Worm (Caenorhabditis elegans) whole organism, L4 larva: Measurements from ENCODE around the gene ZK813.2.

Source experiments
- F26F4.8 ChIP-seq: fragments of 200-800 bp; sonication (Bioruptor generic); conservative IDR thresholded peaks from 2 replicates; pipeline ENCODE4 v1.3.6; 2022; ENCODE audit warnings: missing genetic modification characterization, missing compliant biosample characterization
- T20F7.1 ChIP-seq: fragments of 200-800 bp; sonication (Bioruptor generic); optimal IDR thresholded peaks from 2 replicates; lab custom pipeline; 2018; ENCODE audit warnings: mild to moderate bottlenecking, missing genetic modification characterization, missing compliant biosample characterization
- Y105C5A.15 ChIP-seq: fragments of 200-800 bp; sonication (Bioruptor generic); IDR thresholded peaks from 2 replicates; pipeline ENCODE4 v1.3.6; 2022; ENCODE audit warnings: missing genetic modification characterization, missing compliant biosample characterization
- Y5F2A.4 ChIP-seq: fragments of 200-800 bp; sonication (Bioruptor generic); optimal IDR thresholded peaks from 2 replicates; lab custom pipeline; 2018; ENCODE audit warnings: mild to moderate bottlenecking, missing genetic modification characterization, missing compliant biosample characterization
- aha-1 ChIP-seq: fragments of 150-350 bp; peaks from one replicate; lab custom pipeline; 2014; ENCODE audit warnings: missing biosample characterization, missing genetic modification characterization
- ama-1 ChIP-seq: fragments of 150-350 bp; optimal IDR thresholded peaks from 2 replicates; lab custom pipeline; 2014; ENCODE audit warnings: inconsistent platforms, mixed read lengths
- attf-4 ChIP-seq: sonication (generic microtip); optimal IDR thresholded peaks from 3 replicates; lab custom pipeline; 2017; ENCODE audit warnings: missing biosample characterization, missing genetic modification characterization
- ceh-28 ChIP-seq: fragments of 150-350 bp; optimal IDR thresholded peaks from 2 replicates; lab custom pipeline; 2014; ENCODE audit warnings: missing biosample characterization, missing genetic modification reagents, missing genetic modification characterization
- ces-1 ChIP-seq: fragments of 150-350 bp; sonication (generic microtip); optimal IDR thresholded peaks from 4 replicates; lab custom pipeline; 2014; ENCODE audit warnings: missing biosample characterization, missing genetic modification reagents, missing genetic modification characterization
- cey-2 ChIP-seq: sonication (generic microtip); optimal IDR thresholded peaks from 3 replicates; lab custom pipeline; 2017; ENCODE audit warnings: missing genetic modification characterization, mild to moderate bottlenecking, missing compliant biosample characterization, antibody characterized with exemption, borderline replicate concordance; ENCODE audit not compliant: insufficient read depth
- ctbp-1 ChIP-seq: fragments of 200-800 bp; sonication (Bioruptor generic); IDR thresholded peaks from 2 replicates; pipeline ENCODE4 v1.3.6; 2022; ENCODE audit warnings: missing genetic modification reagents, missing genetic modification characterization, missing compliant biosample characterization
- daf-16 ChIP-seq, 3 experiments: sonication (generic microtip); optimal IDR thresholded peaks; 2 replicates each; lab custom pipeline; 2016 to 2017; ENCODE audit warnings: missing genetic modification characterization in 3 of 3, missing genetic modification reagents in 3 of 3, mild to moderate bottlenecking in 2 of 3, missing compliant biosample characterization in 2 of 3, missing biosample characterization in 1 of 3, moderate library complexity in 1 of 3
- daf-19 ChIP-seq: fragments of 200-800 bp; sonication (Bioruptor generic); conservative IDR thresholded peaks from 2 replicates; pipeline ENCODE4 v1.3.6; 2022; ENCODE audit warnings: missing genetic modification characterization, missing compliant biosample characterization
- dmd-8 ChIP-seq: fragments of 200-800 bp; sonication (Bioruptor generic); IDR thresholded peaks from 2 replicates; pipeline ENCODE4 v1.3.6; 2022; ENCODE audit warnings: missing genetic modification characterization, missing compliant biosample characterization
- egl-27 ChIP-seq: sonication (generic microtip); optimal IDR thresholded peaks from 3 replicates; lab custom pipeline; 2017; ENCODE audit warnings: missing biosample characterization, missing genetic modification reagents, missing genetic modification characterization
- fkh-10 ChIP-seq: fragments of 150-350 bp; optimal IDR thresholded peaks from 2 replicates; lab custom pipeline; 2014; ENCODE audit warnings: missing biosample characterization, missing genetic modification reagents, missing genetic modification characterization
- gei-8 ChIP-seq: fragments of 200-800 bp; sonication (Bioruptor generic); optimal IDR thresholded peaks from 2 replicates; lab custom pipeline; 2018; ENCODE audit warnings: mild to moderate bottlenecking, missing genetic modification characterization, missing compliant biosample characterization
- hlh-11 ChIP-seq: fragments of 200-800 bp; sonication (Bioruptor generic); optimal IDR thresholded peaks from 2 replicates; lab custom pipeline; 2018; ENCODE audit warnings: mild to moderate bottlenecking, missing genetic modification characterization, missing compliant biosample characterization
- hlh-30 ChIP-seq: sonication (generic microtip); optimal IDR thresholded peaks from 2 replicates; lab custom pipeline; 2017; ENCODE audit warnings: antibody characterized with exemption, mild to moderate bottlenecking, missing genetic modification characterization, missing compliant biosample characterization; ENCODE audit not compliant: insufficient read depth
- lin-15B ChIP-seq: fragments of 150-350 bp; sonication (generic microtip); optimal IDR thresholded peaks from 3 replicates; lab custom pipeline; 2014; ENCODE audit warnings: missing biosample characterization, missing genetic modification characterization
- lsy-2 ChIP-seq, 2 experiments: fragments of 150-350 bp in 1 of 2; sonication (generic microtip) in 1 of 2; optimal IDR thresholded peaks; 2 replicates each; lab custom pipeline; 2014 to 2017; ENCODE audit warnings: missing biosample characterization in 2 of 2, missing genetic modification characterization in 2 of 2
- mdt-29 ChIP-seq: fragments of 200-800 bp; sonication (Bioruptor generic); IDR thresholded peaks from 2 replicates; pipeline ENCODE4 v1.3.6; 2022; ENCODE audit warnings: missing genetic modification reagents, missing genetic modification characterization, missing compliant biosample characterization
- mes-2 ChIP-seq: sonication (generic microtip); optimal IDR thresholded peaks from 2 replicates; lab custom pipeline; 2016; ENCODE audit warnings: missing genotype, mild to moderate bottlenecking, missing genetic modification characterization, missing compliant biosample characterization; ENCODE audit not compliant: poor library complexity, severe bottlenecking
- nhr-10 ChIP-seq: fragments of 150-350 bp; optimal IDR thresholded peaks from 2 replicates; lab custom pipeline; 2014; ENCODE audit warnings: missing biosample characterization, missing genetic modification characterization
- nhr-41 ChIP-seq: fragments of 200-800 bp; sonication (Bioruptor generic); IDR thresholded peaks from 2 replicates; pipeline ENCODE4 v1.3.6; 2022; ENCODE audit warnings: missing genetic modification reagents, missing genetic modification characterization, missing compliant biosample characterization
- nhr-77 ChIP-seq: fragments of 150-350 bp; optimal IDR thresholded peaks from 2 replicates; lab custom pipeline; 2014; ENCODE audit warnings: missing biosample characterization, missing genetic modification characterization
- pqm-1 ChIP-seq: sonication (generic microtip); optimal IDR thresholded peaks from 2 replicates; lab custom pipeline; 2017; ENCODE audit warnings: missing biosample characterization, missing genetic modification characterization
- set-16 ChIP-seq: fragments of 200-800 bp; sonication (Bioruptor generic); IDR thresholded peaks from 2 replicates; pipeline ENCODE4 v1.3.6; 2022; ENCODE audit warnings: missing genetic modification reagents, missing genetic modification characterization, missing compliant biosample characterization
- skn-1 ChIP-seq: fragments of 150-350 bp; optimal IDR thresholded peaks from 2 replicates; lab custom pipeline; 2014; ENCODE audit warnings: missing biosample characterization, missing genetic modification characterization
- snpc-4 ChIP-seq: fragments of 150-350 bp; optimal IDR thresholded peaks from 2 replicates; lab custom pipeline; 2014; ENCODE audit warnings: missing biosample characterization, missing genetic modification characterization
- spr-3 ChIP-seq: fragments of 200-800 bp; sonication (Bioruptor generic); optimal IDR thresholded peaks from 2 replicates; lab custom pipeline; 2018; ENCODE audit warnings: mild to moderate bottlenecking, missing genetic modification characterization, missing compliant biosample characterization
- tra-1 ChIP-seq: fragments of 200-800 bp; sonication (Bioruptor generic); IDR thresholded peaks from 2 replicates; pipeline ENCODE4 v1.3.6; 2022; ENCODE audit warnings: missing genetic modification reagents, missing genetic modification characterization, missing compliant biosample characterization
- unc-62 ChIP-seq, 3 experiments: fragments of 150-350 bp in 1 of 3; sonication (generic microtip); optimal IDR thresholded peaks in 2 of 3; peaks in 1 of 3; 1 replicate in 1 of 3; 2 replicates in 2 of 3; lab custom pipeline; 2014 to 2017; ENCODE audit warnings: missing biosample characterization in 3 of 3, missing genetic modification characterization in 3 of 3, missing genetic modification reagents in 3 of 3, missing genotype in 1 of 3
- vab-7 ChIP-seq: fragments of 200-800 bp; sonication (Bioruptor generic); IDR thresholded peaks from 2 replicates; pipeline ENCODE4 v1.3.6; 2022; ENCODE audit warnings: missing genetic modification reagents, missing genetic modification characterization, missing compliant biosample characterization
- zag-1 ChIP-seq: fragments of 150-350 bp; optimal IDR thresholded peaks from 2 replicates; lab custom pipeline; 2014; ENCODE audit warnings: missing biosample characterization, missing genetic modification characterization
- zfp-2 ChIP-seq: sonication (generic microtip); optimal IDR thresholded peaks from 2 replicates; lab custom pipeline; 2016; ENCODE audit warnings: mild to moderate bottlenecking, missing genetic modification characterization, missing compliant biosample characterization
- zip-2 ChIP-seq: fragments of 150-350 bp; optimal IDR thresholded peaks from 2 replicates; lab custom pipeline; 2014; ENCODE audit warnings: missing biosample characterization, missing genetic modification characterization

Gene ZK813.2

DNA sequence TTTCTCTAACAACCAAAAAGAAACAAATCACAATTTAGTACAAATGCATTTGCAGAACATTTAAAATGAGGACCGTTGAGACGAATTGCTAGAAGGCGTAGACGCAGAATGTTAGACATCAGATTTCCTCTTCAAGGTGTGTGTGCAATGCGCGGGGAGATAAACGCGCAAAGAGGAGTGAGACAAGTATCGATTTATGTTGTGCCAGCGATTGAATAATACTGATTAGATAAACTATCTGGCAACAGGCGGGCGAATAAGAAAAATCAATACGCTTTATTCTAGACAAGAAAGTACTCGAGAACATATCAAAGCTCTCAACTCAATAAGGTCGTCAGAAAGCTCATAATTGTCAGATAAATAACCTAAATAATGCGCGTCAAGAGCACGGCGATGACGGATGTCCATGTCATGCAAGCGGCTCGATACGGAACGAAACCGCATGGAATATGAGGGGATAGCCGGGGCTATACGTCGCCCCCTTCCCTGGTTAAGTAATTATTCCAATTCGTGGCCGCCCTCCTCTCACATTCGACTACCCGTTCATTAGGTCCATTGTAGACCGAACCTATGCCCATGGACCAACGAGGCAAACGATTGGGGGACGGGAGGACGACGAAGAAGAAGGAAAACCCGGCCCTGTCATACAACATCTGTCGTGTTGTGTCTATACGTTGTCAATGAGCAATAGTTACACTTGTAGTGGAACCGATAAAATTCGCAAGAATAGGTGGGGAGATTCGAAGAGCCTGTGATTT is 23.6 kb downstream of the ZK813.2 start:
- TF ChIP-seq attf-4 (tag; lab: Kevin White, UChicago) (no peak), fkh-10 (GFP tag; lab: Kevin White, UChicago) (no peak), zag-1 (tag; lab: Kevin White, UChicago) (no peak), F26F4.8 (GFP tag; lab: Robert Waterston, UW) (no peak), zfp-2 (tag; lab: Kevin White, UChicago) (no peak), snpc-4 (no peak)
- TF ChIP-seq, all 104 proteins: peak for 0

DNA sequence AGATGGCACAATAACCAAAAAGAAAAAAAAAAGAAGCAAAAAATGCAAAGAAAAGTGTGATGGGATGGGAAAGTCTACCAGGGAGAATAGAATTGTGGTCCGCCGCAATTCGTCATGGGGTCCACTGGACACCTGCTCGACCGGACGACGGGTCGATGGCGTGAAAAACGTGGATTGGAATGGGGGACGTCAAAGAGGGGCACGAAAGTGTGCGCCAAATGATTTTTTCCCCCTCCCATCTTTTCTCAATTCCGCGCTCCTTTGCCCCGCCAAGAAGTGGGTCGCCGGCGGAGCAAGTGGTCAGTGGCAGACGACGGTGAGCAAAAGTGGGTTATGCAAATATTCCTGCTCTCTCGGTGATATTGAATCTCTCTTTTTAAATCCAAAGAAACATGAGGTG is 24.3 kb downstream of the ZK813.2 start:
- TF ChIP-seq aha-1 (peak; percentile 79), nhr-77 (no peak), hlh-30 (tag; lab: Kevin White, UChicago) (peak; percentile 15), skn-1 (tag; lab: Kevin White, UChicago) (no peak), mdt-29 (GFP tag; lab: Robert Waterston, UW) (no peak), egl-27 (tag; lab: Kevin White, UChicago) (no peak), Y5F2A.4 (no peak), mes-2 (peak; percentile 26), hlh-11 (tag; lab: Kevin White, UChicago) (peak; percentile 10), lsy-2 (tag; optimal IDR thresholded peaks at IDR 0.05; lab: Kevin White, UChicago) (no peak), set-16 (GFP tag; lab: Robert Waterston, UW) (peak; percentile 66), unc-62 (GFP tag; optimal IDR thresholded peaks at IDR 0.05 in 1 of 2; lab: Kevin White, UChicago) (no peak), unc-62 (tag; optimal IDR thresholded peaks at IDR 0.05; lab: Kevin White, UChicago) (no peak)

DNA sequence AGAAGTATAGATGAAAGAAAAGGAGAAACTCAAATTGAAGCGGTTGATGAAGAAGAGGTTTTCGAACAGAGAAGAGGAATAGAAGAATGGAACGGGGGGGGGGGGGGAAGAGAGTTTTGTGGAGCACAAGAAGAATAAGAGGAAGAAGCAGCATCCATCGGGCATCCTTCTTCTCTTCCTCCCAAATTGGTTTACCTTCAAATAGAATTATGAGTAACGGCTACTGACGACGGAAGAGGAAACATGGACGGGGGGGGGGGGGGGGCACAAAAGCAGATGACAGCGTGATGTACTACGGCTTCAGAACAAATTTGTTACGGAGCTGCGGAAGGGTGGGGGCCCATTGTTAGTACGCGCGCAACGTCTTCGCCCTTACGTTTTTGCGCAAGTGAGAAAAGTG is 25.7 kb downstream of the ZK813.2 start:
- TF ChIP-seq ctbp-1 (GFP tag; lab: Robert Waterston, UW) = peak; percentile 69; the same call in 1 of the 2 replicates
- TF ChIP-seq T20F7.1 (GFP tag; lab: Kevin White, UChicago) = no peak
- no peak for TF ChIP-seq Y105C5A.15 (GFP tag; lab: Robert Waterston, UW)
- TF ChIP-seq tra-1 (GFP tag; lab: Robert Waterston, UW) = no peak
- TF ChIP-seq daf-16 (GFP tag; optimal IDR thresholded peaks at IDR 0.05; lab: Kevin White, UChicago) = no peak
- no peak for TF ChIP-seq daf-16 (tag; optimal IDR thresholded peaks at IDR 0.05; lab: Kevin White, UChicago)
- TF ChIP-seq lin-15B (tag; lab: Kevin White, UChicago) = no peak
- TF ChIP-seq spr-3 (GFP tag; lab: Kevin White, UChicago) = no peak
- TF ChIP-seq dmd-8 (GFP tag; lab: Robert Waterston, UW) = no peak
- TF ChIP-seq cey-2 = no peak
- TF ChIP-seq mdt-29 (GFP tag; lab: Robert Waterston, UW) = no peak
- TF ChIP-seq set-16 (GFP tag; lab: Robert Waterston, UW) = peak; percentile 29; the same call in 1 of the 2 replicates
- TF ChIP-seq ces-1 (GFP tag; lab: Kevin White, UChicago) = peak; percentile 78
- no peak for TF ChIP-seq zip-2 (tag; lab: Kevin White, UChicago)
- no peak for TF ChIP-seq ceh-28 (tag; lab: Kevin White, UChicago)
- TF ChIP-seq unc-62 (GFP tag; optimal IDR thresholded peaks at IDR 0.05 in 1 of 2; lab: Kevin White, UChicago) = no peak
- TF ChIP-seq unc-62 (tag; optimal IDR thresholded peaks at IDR 0.05; lab: Kevin White, UChicago) = no peak
- TF ChIP-seq nhr-10 (tag; lab: Kevin White, UChicago) = no peak
- no peak for TF ChIP-seq zfp-2 (tag; lab: Kevin White, UChicago)
- no peak for TF ChIP-seq nhr-41
- TF ChIP-seq ama-1 (lab: Kevin White, UChicago) = no peak
- no peak for TF ChIP-seq vab-7

DNA sequence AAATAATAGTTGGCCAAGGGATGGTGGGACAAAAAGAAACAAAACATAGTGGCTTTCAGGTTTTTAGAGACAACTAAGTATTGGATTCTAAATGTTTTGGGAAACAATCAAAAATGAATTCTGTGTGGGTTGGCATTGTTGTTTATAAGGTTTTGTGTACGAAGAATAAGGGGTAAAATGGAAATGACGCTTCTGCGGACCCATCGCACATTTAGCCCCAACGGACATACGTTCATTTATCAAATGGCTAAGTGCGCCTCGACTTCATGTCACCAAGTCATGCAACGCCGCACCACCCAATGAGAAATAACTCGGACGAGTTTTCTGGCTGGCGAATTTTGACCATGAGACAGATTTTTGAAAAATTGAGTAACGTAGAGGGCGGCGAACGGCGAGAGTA is 26.7 kb downstream of the ZK813.2 start:
- TF ChIP-seq daf-19 (GFP tag; lab: Robert Waterston, UW) (no peak), gei-8 (no peak), T20F7.1 (GFP tag; lab: Kevin White, UChicago) (no peak), unc-62 (GFP tag; optimal IDR thresholded peaks at IDR 0.05 in 1 of 2; lab: Kevin White, UChicago) (peak in 1 of 2 experiments; percentile 55), unc-62 (tag; optimal IDR thresholded peaks at IDR 0.05; lab: Kevin White, UChicago) (no peak), nhr-41 (no peak), ctbp-1 (GFP tag; lab: Robert Waterston, UW) (no peak), pqm-1 (tag; lab: Kevin White, UChicago) (no peak)
